1 fruit fly cellular context compared by ENCODE assay signal in genomic region chrX:3714020-3714419, dm6.
TF ChIP-seq lines count a peak whose summit lies in the region.

No protein-coding gene starts in this region.

TF ChIP-seq in whole organism, embryonic, 481 proteins besides CTCF, POLR2A, EP300 and RAD21 (continued from another document and continues in another):
- no peak for TF ChIP-seq MESR4 (GFP tag; optimal IDR thresholded peaks at IDR 0.05; lab: Kevin White, UChicago)
- TF ChIP-seq CG7556 (GFP tag; optimal IDR thresholded peaks at IDR 0.05; lab: Kevin White, UChicago), result peak; percentile 51
- TF ChIP-seq Gsc (GFP tag; IDR thresholded peaks at IDR 0.05; lab: Robert Waterston, UW), result no peak
- TF ChIP-seq scrt (GFP tag; optimal IDR thresholded peaks at IDR 0.05; lab: Kevin White, UChicago), result no peak
- TF ChIP-seq en (GFP tag; optimal IDR thresholded peaks at IDR 0.05; lab: Kevin White, UChicago), result no peak
- TF ChIP-seq slbo (GFP tag; IDR thresholded peaks at IDR 0.05; lab: Robert Waterston, UW), result peak; percentile 46
- TF ChIP-seq Antp (GFP tag; optimal IDR thresholded peaks at IDR 0.05; lab: Kevin White, UChicago), result peak; percentile 32
- no peak for TF ChIP-seq CG12236 (GFP tag; optimal IDR thresholded peaks at IDR 0.05; lab: Kevin White, UChicago)
- TF ChIP-seq CG17186 (GFP tag; optimal IDR thresholded peaks at IDR 0.05; lab: Kevin White, UChicago), result no peak
- TF ChIP-seq chn (GFP tag; optimal IDR thresholded peaks at IDR 0.05; lab: Kevin White, UChicago), result no peak
- TF ChIP-seq so (GFP tag; IDR thresholded peaks at IDR 0.05; lab: Robert Waterston, UW), result no peak
- no peak for TF ChIP-seq pita (GFP tag; optimal IDR thresholded peaks at IDR 0.05; lab: Kevin White, UChicago)
- no peak for TF ChIP-seq CG1647 (GFP tag; optimal IDR thresholded peaks at IDR 0.05; lab: Kevin White, UChicago)
- TF ChIP-seq Dll (GFP tag; IDR thresholded peaks at IDR 0.05; lab: Robert Waterston, UW; ENCODE audit: partially characterized antibody), result no peak
- no peak for TF ChIP-seq wdn (GFP tag; IDR thresholded peaks at IDR 0.05; lab: Robert Waterston, UW)
- no peak for TF ChIP-seq E2f1 (GFP tag; IDR thresholded peaks at IDR 0.05; lab: Robert Waterston, UW)
- peak; percentile 11 for TF ChIP-seq pum (GFP tag; optimal IDR thresholded peaks at IDR 0.05; lab: Kevin White, UChicago)
- TF ChIP-seq Sin3A (optimal IDR thresholded peaks at IDR 0.05; lab: Kevin White, UChicago), result no peak
- TF ChIP-seq lbe (GFP tag; optimal IDR thresholded peaks at IDR 0.05; lab: Kevin White, UChicago), result no peak
- no peak for TF ChIP-seq CG16779 (GFP tag; IDR thresholded peaks at IDR 0.05; lab: Robert Waterston, UW)
- TF ChIP-seq CG1832 (GFP tag; optimal IDR thresholded peaks at IDR 0.05; lab: Kevin White, UChicago), result no peak
- TF ChIP-seq Fer1 (GFP tag; optimal IDR thresholded peaks at IDR 0.05; lab: Kevin White, UChicago), result peak; percentile 13
- peak; percentile 20 for TF ChIP-seq crc (GFP tag; optimal IDR thresholded peaks at IDR 0.05; lab: Kevin White, UChicago)
- no peak for TF ChIP-seq Scr (GFP tag; IDR thresholded peaks at IDR 0.05; lab: Robert Waterston, UW; ENCODE audit: partially characterized antibody)
- TF ChIP-seq CG17328 (GFP tag; IDR thresholded peaks at IDR 0.05; lab: Robert Waterston, UW), result no peak
- no peak for TF ChIP-seq CG43689 (GFP tag; IDR thresholded peaks at IDR 0.05; lab: Robert Waterston, UW)
- TF ChIP-seq Sry-β (GFP tag; optimal IDR thresholded peaks at IDR 0.05; lab: Kevin White, UChicago), result no peak
- no peak for TF ChIP-seq Mes4 (GFP tag; optimal IDR thresholded peaks at IDR 0.05; lab: Kevin White, UChicago)
- no peak for TF ChIP-seq CG8290 (GFP tag; optimal IDR thresholded peaks at IDR 0.05; lab: Kevin White, UChicago)
- TF ChIP-seq CG8290 (tag; optimal IDR thresholded peaks at IDR 0.05; lab: Kevin White, UChicago), result peak in 1 of 2 experiments; percentile 61
- TF ChIP-seq CG15269 (tag; optimal IDR thresholded peaks at IDR 0.05; lab: Kevin White, UChicago), result peak; percentile 65
- TF ChIP-seq Hmr (GFP tag; optimal IDR thresholded peaks at IDR 0.05; lab: Kevin White, UChicago), result peak; percentile 34
- no peak for TF ChIP-seq sr (GFP tag; IDR thresholded peaks at IDR 0.05; lab: Robert Waterston, UW)
- TF ChIP-seq fu2 (GFP tag; optimal IDR thresholded peaks at IDR 0.05; lab: Kevin White, UChicago), result peak; percentile 35
- TF ChIP-seq zfh1 (GFP tag; IDR thresholded peaks at IDR 0.05; lab: Robert Waterston, UW), result no peak
- TF ChIP-seq CG15696 (tag; optimal IDR thresholded peaks at IDR 0.05; lab: Kevin White, UChicago), result no peak
- no peak for TF ChIP-seq tna (GFP tag; IDR thresholded peaks at IDR 0.05; lab: Robert Waterston, UW; ENCODE audit: partially characterized antibody)
- TF ChIP-seq CG12659 (GFP tag; optimal IDR thresholded peaks at IDR 0.05; lab: Kevin White, UChicago), result peak; percentile 33
- TF ChIP-seq pan (optimal IDR thresholded peaks at IDR 0.05; lab: Kevin White, UChicago), result no peak
- TF ChIP-seq pan (GFP tag; optimal IDR thresholded peaks at IDR 0.05 in 1 of 2, IDR thresholded peaks at IDR 0.05 in 1 of 2), result peak in 1 of 2 experiments; percentile 49
- TF ChIP-seq CG33213 (GFP tag; optimal IDR thresholded peaks at IDR 0.05; lab: Kevin White, UChicago), result no peak
- TF ChIP-seq Max (GFP tag; optimal IDR thresholded peaks at IDR 0.05; lab: Kevin White, UChicago), result no peak
- TF ChIP-seq bab2 (GFP tag; optimal IDR thresholded peaks at IDR 0.05; lab: Kevin White, UChicago), result peak; percentile 49
- no peak for TF ChIP-seq Taf1 (GFP tag; IDR thresholded peaks at IDR 0.05; lab: Robert Waterston, UW)
- no peak for TF ChIP-seq ham (GFP tag; IDR thresholded peaks at IDR 0.05; lab: Robert Waterston, UW)
- TF ChIP-seq Hmx (GFP tag; optimal IDR thresholded peaks at IDR 0.05; lab: Kevin White, UChicago), result no peak
- TF ChIP-seq tx (GFP tag; optimal IDR thresholded peaks at IDR 0.05; lab: Kevin White, UChicago), result no peak
- no peak for TF ChIP-seq croc (GFP tag; conservative IDR thresholded peaks at IDR 0.05; lab: Robert Waterston, UW)
- no peak for TF ChIP-seq CG34224 (GFP tag; IDR thresholded peaks at IDR 0.05; lab: Robert Waterston, UW; ENCODE audit: partially characterized antibody)
- TF ChIP-seq HLH3B (GFP tag; IDR thresholded peaks at IDR 0.05; lab: Robert Waterston, UW), result no peak
- TF ChIP-seq Trl (optimal IDR thresholded peaks at IDR 0.05; lab: Kevin White, UChicago), result no peak
- TF ChIP-seq Trl (GFP tag; optimal IDR thresholded peaks at IDR 0.05; lab: Kevin White, UChicago), result peak; percentile 1
- TF ChIP-seq CG2116 (GFP tag; optimal IDR thresholded peaks at IDR 0.05; lab: Kevin White, UChicago), result no peak
- no peak for TF ChIP-seq YL-1 (GFP tag; optimal IDR thresholded peaks at IDR 0.05; lab: Kevin White, UChicago)
- TF ChIP-seq az2 (GFP tag; optimal IDR thresholded peaks at IDR 0.05; lab: Kevin White, UChicago), result peak; percentile 36
- no peak for TF ChIP-seq CG13296 (GFP tag; optimal IDR thresholded peaks at IDR 0.05; lab: Kevin White, UChicago)
- no peak for TF ChIP-seq Hey (tag; optimal IDR thresholded peaks at IDR 0.05; lab: Kevin White, UChicago)
- no peak for TF ChIP-seq Adf1 (GFP tag; IDR thresholded peaks at IDR 0.05; lab: Robert Waterston, UW)
- TF ChIP-seq CG6813 (GFP tag; optimal IDR thresholded peaks at IDR 0.05; lab: Kevin White, UChicago), result no peak
- no peak for TF ChIP-seq br (optimal IDR thresholded peaks at IDR 0.05; lab: Kevin White, UChicago)
- TF ChIP-seq otp (GFP tag; IDR thresholded peaks at IDR 0.05; lab: Robert Waterston, UW), result no peak
- no peak for TF ChIP-seq peb (GFP tag; IDR thresholded peaks at IDR 0.05; lab: Robert Waterston, UW)
- no peak for TF ChIP-seq kni (GFP tag; optimal IDR thresholded peaks at IDR 0.05; lab: Kevin White, UChicago)
- no peak for TF ChIP-seq D19B (GFP tag; optimal IDR thresholded peaks at IDR 0.05; lab: Kevin White, UChicago)
- no peak for TF ChIP-seq z (GFP tag; IDR thresholded peaks at IDR 0.05; lab: Robert Waterston, UW)
- no peak for TF ChIP-seq CG9727 (GFP tag; optimal IDR thresholded peaks at IDR 0.05; lab: Kevin White, UChicago)
- TF ChIP-seq her (GFP tag; optimal IDR thresholded peaks at IDR 0.05; lab: Kevin White, UChicago), result no peak
- TF ChIP-seq CG10979 (tag; optimal IDR thresholded peaks at IDR 0.05; lab: Kevin White, UChicago), result peak; percentile 20
- TF ChIP-seq CG7928 (GFP tag; optimal IDR thresholded peaks at IDR 0.05; lab: Kevin White, UChicago), result no peak
- peak; percentile 60; the same call in 1 of the 3 replicates for TF ChIP-seq ken (GFP tag; IDR thresholded peaks at IDR 0.05; lab: Robert Waterston, UW)
- TF ChIP-seq Stat92E (GFP tag; optimal IDR thresholded peaks at IDR 0.05; lab: Kevin White, UChicago), result no peak
- no peak for TF ChIP-seq ftz-f1 (GFP tag; optimal IDR thresholded peaks at IDR 0.05; lab: Kevin White, UChicago)
- no peak for TF ChIP-seq CG10565 (GFP tag; optimal IDR thresholded peaks at IDR 0.05; lab: Kevin White, UChicago)
- TF ChIP-seq CG10366 (GFP tag; IDR thresholded peaks at IDR 0.05; lab: Robert Waterston, UW), result 0 out of 2 replicates have a peak, but pooled peaks have one; percentile 19
- peak; percentile 13 for TF ChIP-seq D19A (tag; optimal IDR thresholded peaks at IDR 0.05; lab: Kevin White, UChicago)
- no peak for TF ChIP-seq amos (GFP tag; IDR thresholded peaks at IDR 0.05; lab: Robert Waterston, UW; ENCODE audit: partially characterized antibody)
- TF ChIP-seq stc (GFP tag; IDR thresholded peaks at IDR 0.05; lab: Robert Waterston, UW), result peak; percentile 40; the same call in 1 of the 2 replicates
- no peak for TF ChIP-seq aop (GFP tag; IDR thresholded peaks at IDR 0.05; lab: Robert Waterston, UW)
- no peak for TF ChIP-seq CG15073 (GFP tag; optimal IDR thresholded peaks at IDR 0.05; lab: Kevin White, UChicago)
- TF ChIP-seq sqz (GFP tag; optimal IDR thresholded peaks at IDR 0.05; lab: Kevin White, UChicago), result no peak
- TF ChIP-seq HmgZ (tag; optimal IDR thresholded peaks at IDR 0.05; lab: Kevin White, UChicago), result peak; percentile 21
- no peak for TF ChIP-seq C15 (GFP tag; IDR thresholded peaks at IDR 0.05; lab: Robert Waterston, UW)
- peak; percentile 48 for TF ChIP-seq Rfx (GFP tag; IDR thresholded peaks at IDR 0.05; lab: Robert Waterston, UW)
- TF ChIP-seq kah (GFP tag; optimal IDR thresholded peaks at IDR 0.05; lab: Kevin White, UChicago), result no peak
- no peak for TF ChIP-seq CG6791 (GFP tag; IDR thresholded peaks at IDR 0.05; lab: Robert Waterston, UW; ENCODE audit: partially characterized antibody)
- TF ChIP-seq Sox100B (GFP tag; optimal IDR thresholded peaks at IDR 0.05; lab: Kevin White, UChicago), result no peak
- TF ChIP-seq Lpt (GFP tag; optimal IDR thresholded peaks at IDR 0.05; lab: Kevin White, UChicago), result no peak
- no peak for TF ChIP-seq CG42726 (GFP tag; IDR thresholded peaks at IDR 0.05; lab: Robert Waterston, UW; ENCODE audit: partially characterized antibody)
- no peak for TF ChIP-seq unc-4 (GFP tag; IDR thresholded peaks at IDR 0.05; lab: Robert Waterston, UW; ENCODE audit: partially characterized antibody)
- no peak for TF ChIP-seq Dfd (GFP tag; optimal IDR thresholded peaks at IDR 0.05; lab: Kevin White, UChicago)
- TF ChIP-seq lilli (GFP tag; optimal IDR thresholded peaks at IDR 0.05; lab: Kevin White, UChicago), result peak; percentile 35
- 0 out of 2 replicates have a peak, but pooled peaks have one; percentile 30 for TF ChIP-seq CG14441 (GFP tag; IDR thresholded peaks at IDR 0.05; lab: Robert Waterston, UW)
- no peak for TF ChIP-seq CG6175 (GFP tag; IDR thresholded peaks at IDR 0.05; lab: Robert Waterston, UW)
- TF ChIP-seq Pdp1 (GFP tag; optimal IDR thresholded peaks at IDR 0.05; lab: Kevin White, UChicago), result peak; percentile 21 to 53
- no peak for TF ChIP-seq ERR (GFP tag; optimal IDR thresholded peaks at IDR 0.05; lab: Kevin White, UChicago)
- TF ChIP-seq CG14710 (tag; optimal IDR thresholded peaks at IDR 0.05; lab: Kevin White, UChicago), result no peak
- no peak for TF ChIP-seq crp (GFP tag; optimal IDR thresholded peaks at IDR 0.05; lab: Kevin White, UChicago)
- TF ChIP-seq CG18764 (GFP tag; optimal IDR thresholded peaks at IDR 0.05; lab: Kevin White, UChicago), result no peak
- no peak for TF ChIP-seq gt (GFP tag; IDR thresholded peaks at IDR 0.05; lab: Robert Waterston, UW)
- no peak for TF ChIP-seq CG16815 (GFP tag; optimal IDR thresholded peaks at IDR 0.05; lab: Kevin White, UChicago)
- TF ChIP-seq Meics (GFP tag; optimal IDR thresholded peaks at IDR 0.05; lab: Kevin White, UChicago), result peak; percentile 22
- no peak for TF ChIP-seq Doc2 (GFP tag; IDR thresholded peaks at IDR 0.05; lab: Robert Waterston, UW)
- TF ChIP-seq chm (GFP tag; IDR thresholded peaks at IDR 0.05; lab: Robert Waterston, UW), result no peak
- no peak for TF ChIP-seq yki (optimal IDR thresholded peaks at IDR 0.05; lab: Kevin White, UChicago)
- TF ChIP-seq psq (GFP tag; optimal IDR thresholded peaks at IDR 0.05; lab: Kevin White, UChicago), result no peak
- no peak for TF ChIP-seq slou (GFP tag; optimal IDR thresholded peaks at IDR 0.05; lab: Kevin White, UChicago)
- TF ChIP-seq fd3F (GFP tag; optimal IDR thresholded peaks at IDR 0.05; lab: Kevin White, UChicago), result peak; percentile 5
- no peak for TF ChIP-seq bcd (GFP tag; optimal IDR thresholded peaks at IDR 0.05; lab: Kevin White, UChicago)
- TF ChIP-seq Deaf1 (tag; optimal IDR thresholded peaks at IDR 0.05; lab: Kevin White, UChicago), result no peak
- TF ChIP-seq CG14014 (GFP tag; IDR thresholded peaks at IDR 0.05; lab: Robert Waterston, UW), result no peak
- TF ChIP-seq Mrtf (GFP tag; IDR thresholded peaks at IDR 0.05; lab: Robert Waterston, UW), result no peak
- TF ChIP-seq fru (optimal IDR thresholded peaks at IDR 0.05; lab: Kevin White, UChicago), result no peak
- TF ChIP-seq CG18599 (GFP tag; optimal IDR thresholded peaks at IDR 0.05; lab: Kevin White, UChicago), result peak; percentile 52
- TF ChIP-seq CG1603 (tag; optimal IDR thresholded peaks at IDR 0.05; lab: Kevin White, UChicago), result peak; percentile 54
- TF ChIP-seq CG32772 (GFP tag; IDR thresholded peaks at IDR 0.05; lab: Robert Waterston, UW), result no peak
- TF ChIP-seq CG13624 (GFP tag; optimal IDR thresholded peaks at IDR 0.05; lab: Kevin White, UChicago), result peak; percentile 33
- TF ChIP-seq Usf (GFP tag; optimal IDR thresholded peaks at IDR 0.05; lab: Kevin White, UChicago), result no peak
- no peak for TF ChIP-seq CG4282 (GFP tag; optimal IDR thresholded peaks at IDR 0.05; lab: Kevin White, UChicago)
- TF ChIP-seq CG14965 (GFP tag; optimal IDR thresholded peaks at IDR 0.05; lab: Kevin White, UChicago; ENCODE audit: borderline replicate concordance), result no peak
- peak; percentile 17 for TF ChIP-seq CG8388 (GFP tag; optimal IDR thresholded peaks at IDR 0.05; lab: Kevin White, UChicago)
- TF ChIP-seq CG10267 (tag; optimal IDR thresholded peaks at IDR 0.05; lab: Kevin White, UChicago), result no peak
- no peak for TF ChIP-seq gcm2 (GFP tag; optimal IDR thresholded peaks at IDR 0.05; lab: Kevin White, UChicago)
- TF ChIP-seq CG13123 (GFP tag; optimal IDR thresholded peaks at IDR 0.05; lab: Kevin White, UChicago), result no peak
- no peak for TF ChIP-seq CG1233 (GFP tag; optimal IDR thresholded peaks at IDR 0.05; lab: Kevin White, UChicago)
- TF ChIP-seq zfh2 (GFP tag; optimal IDR thresholded peaks at IDR 0.05; lab: Kevin White, UChicago), result peak; percentile 21
- TF ChIP-seq E2f2 (GFP tag; IDR thresholded peaks at IDR 0.05; lab: Robert Waterston, UW), result no peak
- TF ChIP-seq dysf (GFP tag; IDR thresholded peaks at IDR 0.05; lab: Robert Waterston, UW), result peak; percentile 57; the same call in 2 of the 3 replicates
- no peak for TF ChIP-seq Aef1 (GFP tag; IDR thresholded peaks at IDR 0.05; lab: Robert Waterston, UW)
- TF ChIP-seq CG7839 (tag; optimal IDR thresholded peaks at IDR 0.05; lab: Kevin White, UChicago), result peak; percentile 62
- TF ChIP-seq CG10431 (GFP tag; optimal IDR thresholded peaks at IDR 0.05; lab: Kevin White, UChicago), result no peak
- TF ChIP-seq hkb (optimal IDR thresholded peaks at IDR 0.05; lab: Kevin White, UChicago), result no peak
- 0 out of 2 replicates have a peak, but pooled peaks have one; percentile 18 for TF ChIP-seq hkb (GFP tag; IDR thresholded peaks at IDR 0.05; lab: Robert Waterston, UW)
- TF ChIP-seq Gug (GFP tag; IDR thresholded peaks at IDR 0.05; lab: Robert Waterston, UW), result no peak
- no peak for TF ChIP-seq CG6854 (GFP tag; optimal IDR thresholded peaks at IDR 0.05; lab: Kevin White, UChicago)
- TF ChIP-seq CG8765 (GFP tag; IDR thresholded peaks at IDR 0.05; lab: Robert Waterston, UW), result no peak
- TF ChIP-seq toy (GFP tag; IDR thresholded peaks at IDR 0.05; lab: Robert Waterston, UW), result no peak
- TF ChIP-seq CoRest (tag; optimal IDR thresholded peaks at IDR 0.05; lab: Kevin White, UChicago), result peak; percentile 54
- no peak for TF ChIP-seq Lhr (GFP tag; optimal IDR thresholded peaks at IDR 0.05; lab: Kevin White, UChicago)
